Worm (Caenorhabditis elegans) whole organism, late embryonic: ENCODE data around the gene fbxa-183.

Source experiments
- C38D4.7 ChIP-seq: fragments of 200-800 bp; sonication (Bioruptor generic); optimal IDR thresholded peaks from 2 replicates; lab custom pipeline; 2018; ENCODE audit warnings: mild to moderate bottlenecking, missing genetic modification characterization, moderate library complexity, missing compliant biosample characterization
- K02D7.2 ChIP-seq: sonication (generic microtip); optimal IDR thresholded peaks from 2 replicates; lab custom pipeline; 2017; ENCODE audit warnings: mild to moderate bottlenecking, missing genetic modification characterization, missing compliant biosample characterization
- Y22D7AL.16 ChIP-seq: sonication (generic microtip); optimal IDR thresholded peaks from 2 replicates; lab custom pipeline; 2016; ENCODE audit warnings: missing genetic modification characterization, missing compliant biosample characterization
- ahr-1 ChIP-seq: sonication (generic microtip); optimal IDR thresholded peaks from 2 replicates; lab custom pipeline; 2016; ENCODE audit warnings: missing genetic modification characterization, missing compliant biosample characterization
- ama-1 ChIP-seq: fragments of 150-350 bp; optimal IDR thresholded peaks from 2 replicates; lab custom pipeline; 2014
- ceh-14 ChIP-seq: sonication (generic microtip); optimal IDR thresholded peaks from 2 replicates; lab custom pipeline; 2016; ENCODE audit warnings: missing genotype, missing genetic modification characterization, missing compliant biosample characterization
- ceh-19 ChIP-seq: fragments of 200-800 bp; sonication (Bioruptor generic); optimal IDR thresholded peaks from 2 replicates; lab custom pipeline; 2018; ENCODE audit warnings: mild to moderate bottlenecking, missing genetic modification characterization, missing compliant biosample characterization
- ceh-24 ChIP-seq: sonication (generic microtip); optimal IDR thresholded peaks from 2 replicates; lab custom pipeline; 2016; ENCODE audit warnings: mild to moderate bottlenecking, missing genetic modification characterization, missing compliant biosample characterization
- ceh-30 ChIP-seq: fragments of 150-350 bp; optimal IDR thresholded peaks from 2 replicates; lab custom pipeline; 2014; ENCODE audit warnings: missing biosample characterization, missing genetic modification characterization
- ceh-34 ChIP-seq: sonication (generic microtip); optimal IDR thresholded peaks from 2 replicates; lab custom pipeline; 2016; ENCODE audit warnings: mild to moderate bottlenecking, missing genetic modification characterization, missing compliant biosample characterization
- ceh-48 ChIP-seq: sonication (generic microtip); optimal IDR thresholded peaks from 2 replicates; lab custom pipeline; 2016; ENCODE audit warnings: missing genetic modification characterization, inconsistent platforms, missing compliant biosample characterization
- ceh-9 ChIP-seq: sonication (generic microtip); optimal IDR thresholded peaks from 2 replicates; lab custom pipeline; 2016; ENCODE audit warnings: mild to moderate bottlenecking, missing genetic modification characterization, inconsistent platforms, missing compliant biosample characterization
- che-1 ChIP-seq: sonication (generic microtip); optimal IDR thresholded peaks from 2 replicates; lab custom pipeline; 2016; ENCODE audit warnings: mild to moderate bottlenecking, missing genetic modification characterization, missing compliant biosample characterization
- dve-1 ChIP-seq: sonication (generic microtip); optimal IDR thresholded peaks from 2 replicates; lab custom pipeline; 2017; ENCODE audit warnings: antibody characterized with exemption, mild to moderate bottlenecking, missing genetic modification characterization, missing compliant biosample characterization
- elt-2 ChIP-seq: sonication (generic microtip); optimal IDR thresholded peaks from 2 replicates; lab custom pipeline; 2016; ENCODE audit warnings: missing genetic modification reagents, missing genetic modification characterization, missing compliant biosample characterization
- elt-4 ChIP-seq: sonication (generic microtip); optimal IDR thresholded peaks from 2 replicates; lab custom pipeline; 2016; ENCODE audit warnings: missing genetic modification characterization, missing compliant biosample characterization
- ets-4 ChIP-seq: sonication (generic microtip); optimal IDR thresholded peaks from 2 replicates; lab custom pipeline; 2016; ENCODE audit warnings: missing genetic modification characterization, missing compliant biosample characterization
- eyg-1 ChIP-seq: sonication (generic microtip); optimal IDR thresholded peaks from 2 replicates; lab custom pipeline; 2016; ENCODE audit warnings: missing genotype, missing genetic modification characterization, missing compliant biosample characterization
- fax-1 ChIP-seq: sonication (generic microtip); optimal IDR thresholded peaks from 2 replicates; lab custom pipeline; 2016; ENCODE audit warnings: missing genotype, missing genetic modification characterization, missing compliant biosample characterization
- hlh-13 ChIP-seq: fragments of 200-800 bp; sonication (Bioruptor generic); optimal IDR thresholded peaks from 2 replicates; lab custom pipeline; 2018; ENCODE audit warnings: mild to moderate bottlenecking, missing genetic modification characterization, missing compliant biosample characterization
- hlh-6 ChIP-seq: sonication (generic microtip); optimal IDR thresholded peaks from 2 replicates; lab custom pipeline; 2016; ENCODE audit warnings: missing genotype, missing genetic modification characterization, missing compliant biosample characterization
- lin-11 ChIP-seq: fragments of 200-800 bp; sonication (Bioruptor generic); optimal IDR thresholded peaks from 2 replicates; lab custom pipeline; 2018; ENCODE audit warnings: mild to moderate bottlenecking, missing genetic modification characterization, missing compliant biosample characterization
- madf-2 ChIP-seq: sonication (generic microtip); optimal IDR thresholded peaks from 2 replicates; lab custom pipeline; 2017; ENCODE audit warnings: missing genetic modification characterization, missing compliant biosample characterization
- mec-3 ChIP-seq: sonication (generic microtip); optimal IDR thresholded peaks from 2 replicates; lab custom pipeline; 2016; ENCODE audit warnings: borderline replicate concordance, missing genetic modification characterization, missing compliant biosample characterization
- nhr-232 ChIP-seq: sonication (generic microtip); optimal IDR thresholded peaks from 2 replicates; lab custom pipeline; 2016; ENCODE audit warnings: missing genetic modification characterization, missing compliant biosample characterization
- npax-4 ChIP-seq: sonication (generic microtip); optimal IDR thresholded peaks from 2 replicates; lab custom pipeline; 2016; ENCODE audit warnings: missing genetic modification characterization, missing compliant biosample characterization
- pag-3 ChIP-seq: sonication (generic microtip); optimal IDR thresholded peaks from 2 replicates; lab custom pipeline; 2016; ENCODE audit warnings: missing compliant biosample characterization, missing genetic modification characterization, borderline replicate concordance
- pax-1 ChIP-seq: fragments of 150-350 bp; optimal IDR thresholded peaks from 2 replicates; lab custom pipeline; 2014; ENCODE audit warnings: missing biosample characterization, missing genetic modification characterization
- pqm-1 ChIP-seq: sonication (generic microtip); optimal IDR thresholded peaks from 2 replicates; lab custom pipeline; 2016; ENCODE audit warnings: missing genetic modification characterization, missing compliant biosample characterization
- pros-1 ChIP-seq: fragments of 150-350 bp; optimal IDR thresholded peaks from 2 replicates; lab custom pipeline; 2014; ENCODE audit warnings: missing biosample characterization, missing genetic modification reagents, missing genetic modification characterization
- ref-2 ChIP-seq: sonication (generic microtip); optimal IDR thresholded peaks from 2 replicates; lab custom pipeline; 2016; ENCODE audit warnings: missing genetic modification characterization, missing compliant biosample characterization
- rnt-1 ChIP-seq: sonication (generic microtip); optimal IDR thresholded peaks from 2 replicates; lab custom pipeline; 2016; ENCODE audit warnings: missing genetic modification characterization, missing compliant biosample characterization
- sdc-2 ChIP-seq: sonication (generic microtip); optimal IDR thresholded peaks from 2 replicates; lab custom pipeline; 2016; ENCODE audit warnings: missing genotype, missing genetic modification characterization, missing compliant biosample characterization
- sox-2 ChIP-seq: fragments of 200-800 bp; sonication (Bioruptor generic); IDR thresholded peaks from 2 replicates; pipeline ENCODE4 v1.3.6; 2022; ENCODE audit warnings: missing genetic modification reagents, missing genetic modification characterization, missing compliant biosample characterization
- sox-4 ChIP-seq: sonication (generic microtip); optimal IDR thresholded peaks from 2 replicates; lab custom pipeline; 2017; ENCODE audit warnings: mild to moderate bottlenecking, missing genetic modification characterization, inconsistent platforms, missing compliant biosample characterization
- syd-9 ChIP-seq: sonication (generic microtip); optimal IDR thresholded peaks from 2 replicates; lab custom pipeline; 2016; ENCODE audit warnings: mild to moderate bottlenecking, missing genetic modification characterization, moderate library complexity, missing compliant biosample characterization
- unc-3 ChIP-seq, 2 experiments: fragments of 200-800 bp in 1 of 2; sonication (Bioruptor generic) in 1 of 2; sonication (generic microtip) in 1 of 2; conservative IDR thresholded peaks in 1 of 2; optimal IDR thresholded peaks in 1 of 2; 2 replicates each; pipeline versions ENCODE4 v1.3.6 to Lab custom; 2016 to 2022; ENCODE audit warnings: missing compliant biosample characterization in 2 of 2, missing genetic modification characterization in 2 of 2, missing genetic modification reagents in 1 of 2
- unc-42 ChIP-seq: sonication (generic microtip); optimal IDR thresholded peaks from 2 replicates; lab custom pipeline; 2016; ENCODE audit warnings: missing genotype, missing genetic modification characterization, missing compliant biosample characterization
- zip-5 ChIP-seq: sonication (generic microtip); optimal IDR thresholded peaks from 2 replicates; lab custom pipeline; 2016; ENCODE audit warnings: missing genetic modification characterization, missing compliant biosample characterization

Gene fbxa-183

DNA sequence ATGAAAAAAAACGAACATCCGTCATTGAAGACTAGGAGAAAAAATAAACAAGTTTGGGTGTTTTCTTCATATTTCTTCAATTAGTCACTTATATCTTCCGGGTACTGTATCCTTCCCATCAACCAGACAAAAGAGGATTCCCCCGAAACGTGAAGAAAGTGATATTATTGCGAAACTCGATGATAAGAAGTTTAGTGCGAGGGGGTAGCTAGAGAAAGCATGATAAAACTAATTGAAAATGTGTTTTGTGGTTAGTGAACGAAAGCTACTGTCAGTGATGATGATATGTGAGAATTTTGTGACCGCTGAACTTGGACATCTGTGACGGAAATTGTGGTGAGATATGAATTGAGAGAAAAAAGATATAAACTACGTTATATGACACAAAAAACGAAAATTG lies 40.4 kb upstream of the fbxa-183 start:
- TF ChIP-seq ceh-34 (tag; lab: Kevin White, UChicago) (no peak), ama-1 (no peak), pros-1 (tag; lab: Kevin White, UChicago) (no peak), nhr-232 (tag; lab: Kevin White, UChicago) (no peak), npax-4 (tag; lab: Kevin White, UChicago) (no peak), hlh-13 (GFP tag; lab: Kevin White, UChicago) (no peak), unc-42 (tag; lab: Kevin White, UChicago) (no peak), che-1 (tag; lab: Kevin White, UChicago) (no peak), lin-11 (no peak), sox-4 (tag; lab: Kevin White, UChicago) (no peak), sox-2 (no peak), syd-9 (no peak), elt-4 (tag; lab: Kevin White, UChicago) (no peak), ets-4 (no peak), ceh-19 (GFP tag; lab: Kevin White, UChicago) (no peak), rnt-1 (tag; lab: Kevin White, UChicago) (no peak)
- TF ChIP-seq, all 69 proteins: peak for 0

DNA sequence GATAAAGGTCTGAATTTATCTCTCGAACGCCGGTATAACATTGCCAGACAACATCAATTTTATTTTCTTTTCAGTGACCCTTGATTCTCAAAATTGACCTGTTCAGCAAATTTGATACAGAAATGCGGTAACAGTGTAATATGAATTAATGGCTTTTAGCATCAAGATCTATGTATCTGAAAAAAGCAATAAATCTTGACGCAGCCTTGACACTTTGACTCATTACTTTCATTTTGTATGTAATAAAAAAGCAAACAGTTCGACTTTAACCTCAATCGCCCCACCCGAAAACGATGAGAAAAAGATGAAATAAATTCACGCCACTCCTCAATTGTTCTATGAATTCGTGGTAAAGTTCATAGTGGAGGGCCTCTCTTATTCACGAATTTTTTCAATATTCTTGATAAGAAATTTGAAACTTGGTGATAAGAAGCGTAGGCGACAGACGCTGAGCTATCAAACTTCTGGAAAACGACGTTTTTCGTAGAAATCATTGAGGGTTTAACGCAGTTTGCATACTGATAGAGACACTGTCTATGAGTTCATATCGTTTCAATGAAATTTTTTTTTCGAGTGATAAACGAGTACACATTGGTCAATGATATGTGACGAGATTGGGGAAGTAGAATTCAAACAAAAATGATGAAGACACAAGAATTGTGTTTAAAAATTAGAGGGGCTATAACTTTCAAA lies 39.0 kb upstream of the fbxa-183 start:
- peak; percentile 26 for TF ChIP-seq elt-2 (tag; lab: Kevin White, UChicago)
- no peak for TF ChIP-seq pag-3 (tag; lab: Kevin White, UChicago)
- TF ChIP-seq ama-1 = no peak
- no peak for TF ChIP-seq unc-3 (GFP tag; conservative IDR thresholded peaks at IDR 0.05; lab: Robert Waterston, UW)
- no peak for TF ChIP-seq unc-3 (tag; optimal IDR thresholded peaks at IDR 0.05; lab: Kevin White, UChicago)
- TF ChIP-seq sdc-2 (tag; lab: Kevin White, UChicago) = no peak

- TF ChIP-seq hlh-6 (no peak), ahr-1 (tag; lab: Kevin White, UChicago) (no peak), pax-1 (no peak), sox-2 (no peak), dve-1 (tag; lab: Kevin White, UChicago) (no peak)
Measured at ce11 chrV:5820401-5820800, 37.8 kb upstream of the fbxa-183 start.

DNA sequence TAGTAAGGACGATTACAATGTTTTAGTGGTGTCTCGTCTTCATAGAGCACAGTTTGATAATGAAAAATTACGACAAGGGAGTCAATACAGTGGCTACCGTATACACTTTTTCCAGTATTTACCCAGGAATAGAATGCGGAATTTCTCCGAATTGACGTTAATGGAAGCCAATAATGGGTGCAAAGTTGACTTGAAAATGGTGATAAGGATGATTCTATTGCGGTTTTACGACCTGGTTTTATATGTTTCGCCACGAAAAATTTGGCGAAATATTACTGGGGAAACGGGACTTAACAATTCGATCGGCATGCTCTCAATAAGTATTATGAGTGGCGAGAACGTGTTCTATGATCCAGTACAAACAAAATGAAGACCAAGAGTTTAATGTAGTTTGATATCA lies 37.3 kb upstream of the fbxa-183 start:
- TF ChIP-seq pqm-1 (tag; lab: Kevin White, UChicago) (no peak), lin-11 (no peak), ceh-48 (tag; lab: Kevin White, UChicago) (no peak), ceh-24 (tag; lab: Kevin White, UChicago) (no peak), K02D7.2 (tag; lab: Kevin White, UChicago) (no peak), mec-3 (tag; lab: Kevin White, UChicago) (no peak), fax-1 (tag; lab: Kevin White, UChicago) (no peak), ref-2 (no peak), madf-2 (tag; lab: Kevin White, UChicago) (no peak), ceh-9 (tag; lab: Kevin White, UChicago) (no peak), ceh-30 (no peak), ceh-14 (no peak), Y22D7AL.16 (no peak), elt-4 (tag; lab: Kevin White, UChicago) (no peak), C38D4.7 (GFP tag; lab: Kevin White, UChicago) (no peak), zip-5 (no peak), eyg-1 (tag; lab: Kevin White, UChicago) (no peak), elt-2 (tag; lab: Kevin White, UChicago) (no peak)
- TF ChIP-seq, all 69 proteins: peak for 0
